Worm (Caenorhabditis elegans): ENCODE data around the gene cka-1.

Gene cka-1

DNA sequence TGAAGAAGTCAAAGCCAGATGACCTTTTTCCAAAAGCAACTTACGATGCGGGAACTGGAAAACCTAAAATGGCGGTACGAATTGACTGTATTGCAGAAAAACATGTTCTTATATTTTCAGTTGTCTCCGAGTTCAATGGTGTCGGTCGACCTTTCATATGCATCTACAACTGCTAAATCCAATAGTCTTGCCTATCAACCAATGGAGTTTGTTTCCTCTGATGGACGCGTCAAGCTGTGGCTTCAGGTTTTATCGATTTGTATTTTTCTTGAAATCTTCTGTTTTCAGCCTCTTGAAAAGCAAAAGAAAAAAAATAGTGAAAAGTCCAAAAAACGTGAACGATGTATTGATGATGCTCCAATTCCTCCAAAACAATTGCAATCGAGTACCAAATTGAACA, 23.2 kb downstream of the cka-1 start (continued):
- TF ChIP-seq Y53F4B.3 (GFP tag; IDR thresholded peaks at IDR 0.05), result no peak
- no peak for TF ChIP-seq ceh-79 (tag; optimal IDR thresholded peaks at IDR 0.05)
- TF ChIP-seq ccch-3 (GFP tag; optimal IDR thresholded peaks at IDR 0.05), result no peak
- no peak for TF ChIP-seq F39B2.1 (GFP tag; IDR thresholded peaks at IDR 0.05)

- no peak for TF ChIP-seq egl-18 (GFP tag; IDR thresholded peaks at IDR 0.05)
- no peak for TF ChIP-seq Y53F4B.3 (GFP tag; IDR thresholded peaks at IDR 0.05)
- TF ChIP-seq atf-7 (tag; optimal IDR thresholded peaks at IDR 0.05), result no peak
- TF ChIP-seq F57A8.1 (GFP tag; optimal IDR thresholded peaks at IDR 0.05), result no peak
- no peak for TF ChIP-seq bed-1 (GFP tag; IDR thresholded peaks at IDR 0.05)
- TF ChIP-seq nfyb-1 (GFP tag; IDR thresholded peaks at IDR 0.05), result no peak
- no peak for TF ChIP-seq F37B4.10 (GFP tag; IDR thresholded peaks at IDR 0.05)
- no peak for TF ChIP-seq unc-62 (GFP tag; optimal IDR thresholded peaks at IDR 0.05)
- no peak for TF ChIP-seq attf-5 (GFP tag; optimal IDR thresholded peaks at IDR 0.05)
- no peak for TF ChIP-seq nhr-90 (tag; optimal IDR thresholded peaks at IDR 0.05)
Observed at ce11 chrIV:9712782-9713181, 24.6 kb downstream of the cka-1 start, which contains the start of gene K01H12.4. Gene K01H12.4, plus strand, starts transcription at chrIV:9713082.

DNA sequence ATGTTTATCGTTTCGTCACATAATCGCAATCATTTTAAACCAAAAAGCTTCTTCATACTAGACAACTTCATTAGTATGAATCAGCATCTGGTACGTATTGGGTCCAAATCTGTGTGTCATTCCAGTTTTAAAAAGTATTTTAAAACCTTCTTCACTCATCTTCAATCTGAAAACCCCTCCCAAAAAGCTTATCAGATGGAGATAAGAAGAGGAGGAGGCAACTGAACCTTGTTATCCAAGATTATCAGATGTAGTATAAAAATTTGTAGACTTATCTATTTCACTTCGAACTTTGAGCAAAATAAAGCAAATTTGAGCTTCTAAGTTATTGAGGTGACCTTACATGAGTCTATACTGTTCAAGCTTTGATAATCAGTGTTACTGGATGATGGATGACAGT, 27.5 kb downstream of the cka-1 start, which contains the start of gene nhr-38:
TSS of gene nhr-38 (plus strand) at position 301 of the 400 bp plus-strand sequence.
- TF ChIP-seq F23B12.7 (tag; optimal IDR thresholded peaks at IDR 0.05; ENCODE audit: insufficient read depth) (no peak), somi-1 (GFP tag; optimal IDR thresholded peaks at IDR 0.05) (no peak), mcd-1 (GFP tag; IDR thresholded peaks at IDR 0.05) (no peak), rcor-1 (GFP tag; IDR thresholded peaks at IDR 0.05) (no peak), ceh-40 (GFP tag; IDR thresholded peaks at IDR 0.05) (no peak), fkh-3 (tag; optimal IDR thresholded peaks at IDR 0.05) (no peak), lir-1 (GFP tag; conservative IDR thresholded peaks at IDR 0.05) (no peak), K12H6.12 (tag; optimal IDR thresholded peaks at IDR 0.05) (no peak), mxl-1 (tag; optimal IDR thresholded peaks at IDR 0.05) (no peak), unc-62 (GFP tag; optimal IDR thresholded peaks at IDR 0.05) (no peak), Y53G8AR.9 (GFP tag; conservative IDR thresholded peaks at IDR 0.05) (no peak), aptf-2 (GFP tag; conservative IDR thresholded peaks at IDR 0.05) (no peak), madf-8 (GFP tag; conservative IDR thresholded peaks at IDR 0.05) (no peak), mes-4 (tag; optimal IDR thresholded peaks at IDR 0.05) (no peak), K11D2.4 (GFP tag; IDR thresholded peaks at IDR 0.05) (no peak), ZK185.1 (tag; optimal IDR thresholded peaks at IDR 0.05; ENCODE audit: poor library complexity, severe bottlenecking) (no peak), nfyb-1 (GFP tag; IDR thresholded peaks at IDR 0.05) (no peak), F10E7.11 (tag; optimal IDR thresholded peaks at IDR 0.05) (no peak), ztf-26 (tag; optimal IDR thresholded peaks at IDR 0.05) (no peak)

- no peak for TF ChIP-seq sptf-2 (GFP tag; optimal IDR thresholded peaks at IDR 0.05)
- no peak for TF ChIP-seq dpl-1 (GFP tag; optimal IDR thresholded peaks at IDR 0.05)
- TF ChIP-seq ZK185.1 (tag; optimal IDR thresholded peaks at IDR 0.05; ENCODE audit: poor library complexity, severe bottlenecking), result no peak
- no peak for TF ChIP-seq nfyb-1 (GFP tag; IDR thresholded peaks at IDR 0.05)
- TF ChIP-seq lin-40 (tag; optimal IDR thresholded peaks at IDR 0.05), result no peak
- no peak for TF ChIP-seq rcor-1 (GFP tag; IDR thresholded peaks at IDR 0.05)
- TF ChIP-seq lin-26 (GFP tag; IDR thresholded peaks at IDR 0.05), result no peak
- TF ChIP-seq ztf-6 (GFP tag; IDR thresholded peaks at IDR 0.05), result no peak
- no peak for TF ChIP-seq zfh-2 (GFP tag; conservative IDR thresholded peaks at IDR 0.05)
- TF ChIP-seq hlh-26 (GFP tag; conservative IDR thresholded peaks at IDR 0.05), result no peak
- TF ChIP-seq lin-54 (GFP tag; optimal IDR thresholded peaks at IDR 0.05), result no peak
- no peak for TF ChIP-seq bed-1 (GFP tag; IDR thresholded peaks at IDR 0.05)
- no peak for TF ChIP-seq cebp-2 (GFP tag; IDR thresholded peaks at IDR 0.05)
- TF ChIP-seq C06A6.2 (GFP tag; conservative IDR thresholded peaks at IDR 0.05), result no peak
- no peak for TF ChIP-seq repo-1 (tag; optimal IDR thresholded peaks at IDR 0.05)
- no peak for TF ChIP-seq cebp-1 (GFP tag; IDR thresholded peaks at IDR 0.05)
- no peak for TF ChIP-seq cebp-1 (tag; optimal IDR thresholded peaks at IDR 0.05)
Observed at ce11 chrIV:9709205-9709604, 28.2 kb downstream of the cka-1 start, which contains the start of gene ant-1.3. Gene ant-1.3, minus strand, starts transcription at chrIV:9709305.

All from whole organism, young adult.